Fruit fly (Drosophila melanogaster) whole organism, adult: ENCODE results near the gene CG10680.

Experiments
- CG14711 ChIP-seq: fragments of 200-800 bp; sonication (Bioruptor generic); optimal IDR thresholded peaks from 2 replicates; lab custom pipeline; 2018; ENCODE audit warnings: missing biosample characterization, mild to moderate bottlenecking, missing genetic modification characterization, moderate library complexity
- CG1620 ChIP-seq: fragments of 200-800 bp; sonication (Bioruptor generic); optimal IDR thresholded peaks from 2 replicates; lab custom pipeline; 2016; ENCODE audit warnings: missing biosample characterization, missing genetic modification characterization
- CG5204 ChIP-seq: fragments of 200-800 bp; sonication (Bioruptor generic); optimal IDR thresholded peaks from 2 replicates; lab custom pipeline; 2016; ENCODE audit warnings: missing biosample characterization, missing genetic modification characterization
- Clk ChIP-seq: fragments of 200-800 bp; sonication (Bioruptor generic); optimal IDR thresholded peaks from 2 replicates; lab custom pipeline; 2017; ENCODE audit warnings: missing biosample characterization, missing genetic modification characterization
- Crg-1 ChIP-seq: fragments of 200-800 bp; sonication (Bioruptor generic); optimal IDR thresholded peaks from 2 replicates; lab custom pipeline; 2016; ENCODE audit warnings: missing biosample characterization, missing genetic modification characterization
- Mnt ChIP-seq: fragments of 200-800 bp; sonication (Bioruptor generic); optimal IDR thresholded peaks from 2 replicates; lab custom pipeline; 2016; ENCODE audit warnings: missing biosample characterization, mild to moderate bottlenecking, missing genetic modification characterization
- bab1 ChIP-seq: fragments of 200-800 bp; sonication (Bioruptor generic); optimal IDR thresholded peaks from 3 replicates; lab custom pipeline; 2019; ENCODE audit warnings: missing biosample characterization, mild to moderate bottlenecking, missing genetic modification characterization, moderate library complexity
- cic ChIP-seq: fragments of 200-800 bp; sonication (Bioruptor generic); optimal IDR thresholded peaks from 2 replicates; lab custom pipeline; 2017; ENCODE audit warnings: missing biosample characterization, mild to moderate bottlenecking, missing genetic modification characterization, moderate library complexity
- tj ChIP-seq: fragments of 200-800 bp; sonication (Bioruptor generic); optimal IDR thresholded peaks from 3 replicates; lab custom pipeline; 2017; ENCODE audit warnings: missing biosample characterization, mild to moderate bottlenecking, missing genetic modification characterization, moderate library complexity

DNA sequence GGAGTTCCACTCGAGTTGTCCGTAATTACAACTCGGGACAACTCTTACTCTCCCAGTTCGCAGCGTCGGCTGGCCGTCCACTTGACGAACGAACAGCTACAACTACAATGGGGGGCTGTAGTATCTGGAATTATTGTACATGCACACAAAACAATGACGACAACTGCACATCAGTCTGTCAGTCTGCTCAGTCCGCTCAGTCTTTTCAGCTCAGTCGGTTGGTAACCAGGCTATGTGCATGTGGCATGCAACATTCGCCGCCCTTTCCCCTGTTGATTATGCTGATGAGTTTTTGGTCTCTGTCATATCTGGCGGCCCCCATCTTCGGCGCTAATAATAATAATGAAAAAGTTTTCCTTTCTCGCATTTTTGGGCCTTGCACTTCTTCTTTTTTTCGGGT, 23.9 kb upstream of the CG10680 start:
- no peak for TF ChIP-seq cic (GFP tag; lab: Kevin White, UChicago)
- TF ChIP-seq CG14711 (tag; lab: Kevin White, UChicago): no peak
- TF ChIP-seq Crg-1 (GFP tag; lab: Kevin White, UChicago): no peak
- no peak for TF ChIP-seq Mnt (GFP tag; lab: Kevin White, UChicago)
- TF ChIP-seq CG5204 (GFP tag; lab: Kevin White, UChicago): no peak
- TF ChIP-seq tj (GFP tag; lab: Kevin White, UChicago): no peak
- no peak for TF ChIP-seq CG1620
- no peak for TF ChIP-seq Clk (GFP tag; lab: Kevin White, UChicago)
- no peak for TF ChIP-seq bab1 (GFP tag; lab: Kevin White, UChicago)
